Worm (Caenorhabditis elegans) whole organism, L1 larva: ENCODE results near the gene gbh-1.

Source experiments
- aly-2 ChIP-seq: fragments of 150-350 bp; optimal IDR thresholded peaks from 2 replicates; lab custom pipeline; 2014; ENCODE audit warnings: missing biosample characterization, missing genetic modification characterization
- fkh-10 ChIP-seq: sonication (generic microtip); optimal IDR thresholded peaks from 2 replicates; lab custom pipeline; 2017; ENCODE audit warnings: missing biosample characterization, missing genetic modification reagents, missing genetic modification characterization
- lir-3 ChIP-seq: sonication (generic microtip); optimal IDR thresholded peaks from 2 replicates; lab custom pipeline; 2016; ENCODE audit warnings: mild to moderate bottlenecking, missing genetic modification characterization, moderate library complexity, missing compliant biosample characterization; ENCODE audit not compliant: poor library complexity
- swsn-7 ChIP-seq: sonication (generic microtip); optimal IDR thresholded peaks from 2 replicates; lab custom pipeline; 2016; ENCODE audit warnings: missing genetic modification characterization, missing compliant biosample characterization

DNA sequence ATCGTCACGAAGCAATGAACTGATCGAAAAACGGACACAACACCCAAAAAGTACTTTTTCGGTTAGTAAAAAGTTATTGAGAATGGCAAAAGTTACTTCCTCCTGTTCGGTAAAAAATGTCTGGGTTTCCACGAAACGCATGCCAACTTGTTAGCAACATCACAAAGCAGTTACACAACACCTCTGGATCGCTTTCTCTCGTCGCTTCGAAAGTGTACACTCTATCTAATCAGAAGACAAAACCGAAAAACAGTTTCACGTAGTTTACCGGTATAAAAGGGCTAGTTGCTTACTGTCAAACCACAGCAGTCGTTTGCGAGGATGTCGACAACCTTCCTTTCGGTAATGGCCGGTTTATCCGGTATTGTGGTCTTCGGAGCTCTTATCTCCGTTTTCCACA, 13.3 kb upstream of the gbh-1 start, which contains the start of gene col-80:
- no peak for TF ChIP-seq fkh-10 (GFP tag; lab: Kevin White, UChicago)
- TF ChIP-seq aly-2 (tag; lab: Kevin White, UChicago), result no peak
- no peak for TF ChIP-seq lir-3 (tag; lab: Kevin White, UChicago)
- TF ChIP-seq swsn-7 (tag; lab: Kevin White, UChicago), result no peak
